Worm (Caenorhabditis elegans) whole organism, L3 larva: ENCODE results near the gene trpp-3.

ENCODE experiments used
- R02D3.7 ChIP-seq: fragments of 150-350 bp; optimal IDR thresholded peaks from 2 replicates; lab custom pipeline; 2014; ENCODE audit warnings: missing biosample characterization, missing genetic modification characterization
- ZK546.5 ChIP-seq: sonication (generic microtip); optimal IDR thresholded peaks from 2 replicates; lab custom pipeline; 2017; ENCODE audit warnings: missing biosample characterization, missing genetic modification characterization
- aly-2 ChIP-seq: fragments of 150-350 bp; optimal IDR thresholded peaks from 2 replicates; lab custom pipeline; 2014; ENCODE audit warnings: missing biosample characterization, missing genetic modification characterization
- ama-1 ChIP-seq: fragments of 150-350 bp; optimal IDR thresholded peaks from 2 replicates; lab custom pipeline; 2018
- ceh-28 ChIP-seq: fragments of 150-350 bp; optimal IDR thresholded peaks from 2 replicates; lab custom pipeline; 2014; ENCODE audit warnings: missing biosample characterization, missing genetic modification reagents, missing genetic modification characterization
- ceh-82 ChIP-seq: fragments of 150-350 bp; optimal IDR thresholded peaks from 2 replicates; lab custom pipeline; 2014; ENCODE audit warnings: missing biosample characterization, missing genetic modification characterization
- ceh-9 ChIP-seq: sonication (generic microtip); optimal IDR thresholded peaks from 2 replicates; lab custom pipeline; 2018; ENCODE audit warnings: missing biosample characterization, missing genetic modification characterization
- daf-12 ChIP-seq: fragments of 150-350 bp; optimal IDR thresholded peaks from 2 replicates; lab custom pipeline; 2014; ENCODE audit warnings: missing biosample characterization, missing genetic modification reagents, missing genetic modification characterization
- egl-27 ChIP-seq: sonication (generic microtip); optimal IDR thresholded peaks from 4 replicates; lab custom pipeline; 2017; ENCODE audit warnings: missing biosample characterization, missing genetic modification reagents, missing genetic modification characterization
- egl-5 ChIP-seq: fragments of 150-350 bp; optimal IDR thresholded peaks from 2 replicates; lab custom pipeline; 2017; ENCODE audit warnings: missing biosample characterization, missing genetic modification reagents, missing genetic modification characterization, inconsistent platforms
- elt-1 ChIP-seq: fragments of 150-350 bp; optimal IDR thresholded peaks from 2 replicates; lab custom pipeline; 2014; ENCODE audit warnings: missing biosample characterization, missing genetic modification characterization
- elt-2 ChIP-seq: sonication (generic microtip); optimal IDR thresholded peaks from 2 replicates; lab custom pipeline; 2016; ENCODE audit warnings: missing genetic modification reagents, mild to moderate bottlenecking, missing genetic modification characterization, missing compliant biosample characterization
- elt-3 ChIP-seq, 3 experiments: fragments of 150-350 bp in 1 of 3; sonication (generic microtip) in 2 of 3; optimal IDR thresholded peaks; 2 replicates in 2 of 3; 4 replicates in 1 of 3; lab custom pipeline; 2014 to 2017; ENCODE audit warnings: missing biosample characterization in 3 of 3, missing genetic modification characterization in 3 of 3
- fkh-10 ChIP-seq: sonication (generic microtip); optimal IDR thresholded peaks from 2 replicates; lab custom pipeline; 2017; ENCODE audit warnings: missing biosample characterization, missing genetic modification reagents, missing genetic modification characterization
- fkh-2 ChIP-seq: fragments of 150-350 bp; optimal IDR thresholded peaks from 2 replicates; lab custom pipeline; 2014; ENCODE audit warnings: missing biosample characterization, missing genetic modification reagents, missing genetic modification characterization
- fos-1 ChIP-seq: fragments of 150-350 bp; optimal IDR thresholded peaks from 2 replicates; lab custom pipeline; 2014; ENCODE audit warnings: missing biosample characterization, missing genetic modification characterization
- hmg-11 ChIP-seq: sonication (generic microtip); optimal IDR thresholded peaks from 2 replicates; lab custom pipeline; 2016; ENCODE audit warnings: missing genetic modification characterization, missing compliant biosample characterization
- jun-1 ChIP-seq: fragments of 150-350 bp; optimal IDR thresholded peaks from 2 replicates; lab custom pipeline; 2014; ENCODE audit warnings: missing biosample characterization, missing genetic modification reagents, missing genetic modification characterization
- lin-15B ChIP-seq: fragments of 150-350 bp; optimal IDR thresholded peaks from 2 replicates; lab custom pipeline; 2014; ENCODE audit warnings: missing biosample characterization, missing genetic modification characterization
- lin-39 ChIP-seq: fragments of 150-350 bp; optimal IDR thresholded peaks from 2 replicates; lab custom pipeline; 2018; ENCODE audit warnings: missing biosample characterization, missing genetic modification reagents, missing genetic modification characterization
- lsy-12 ChIP-seq: sonication (generic microtip); optimal IDR thresholded peaks from 2 replicates; lab custom pipeline; 2016; ENCODE audit warnings: mild to moderate bottlenecking, missing genetic modification characterization, missing compliant biosample characterization
- mdl-1 ChIP-seq: fragments of 150-350 bp; optimal IDR thresholded peaks from 2 replicates; lab custom pipeline; 2014; ENCODE audit warnings: missing biosample characterization, missing genetic modification characterization
- mml-1 ChIP-seq: fragments of 150-350 bp; sonication (generic microtip); optimal IDR thresholded peaks from 3 replicates; lab custom pipeline; 2014; ENCODE audit warnings: missing biosample characterization, missing genetic modification characterization
- nfya-1 ChIP-seq: sonication (generic microtip); optimal IDR thresholded peaks from 2 replicates; lab custom pipeline; 2017; ENCODE audit warnings: missing genetic modification characterization, mild to moderate bottlenecking, missing compliant biosample characterization, antibody characterized with exemption, moderate library complexity; ENCODE audit not compliant: insufficient read depth
- nhr-11 ChIP-seq: fragments of 150-350 bp; optimal IDR thresholded peaks from 2 replicates; lab custom pipeline; 2014; ENCODE audit warnings: missing biosample characterization, missing genetic modification characterization
- nhr-12 ChIP-seq: fragments of 150-350 bp; optimal IDR thresholded peaks from 2 replicates; lab custom pipeline; 2014; ENCODE audit warnings: missing biosample characterization, missing genetic modification characterization
- nhr-23 ChIP-seq: fragments of 150-350 bp; optimal IDR thresholded peaks from 2 replicates; lab custom pipeline; 2014; ENCODE audit warnings: missing biosample characterization, missing genetic modification reagents, missing genetic modification characterization
- nhr-237 ChIP-seq: fragments of 150-350 bp; optimal IDR thresholded peaks from 2 replicates; lab custom pipeline; 2014; ENCODE audit warnings: missing biosample characterization, missing genetic modification characterization
- nhr-25 ChIP-seq: sonication (generic microtip); optimal IDR thresholded peaks from 2 replicates; lab custom pipeline; 2017; ENCODE audit warnings: missing biosample characterization, missing genetic modification characterization
- nhr-43 ChIP-seq: sonication (generic microtip); optimal IDR thresholded peaks from 2 replicates; lab custom pipeline; 2016; ENCODE audit warnings: mild to moderate bottlenecking, missing genetic modification characterization, missing compliant biosample characterization; ENCODE audit not compliant: poor library complexity, severe bottlenecking
- nhr-67 ChIP-seq: fragments of 150-350 bp; optimal IDR thresholded peaks from 2 replicates; lab custom pipeline; 2014; ENCODE audit warnings: missing biosample characterization, missing genetic modification characterization
- nhr-76 ChIP-seq: fragments of 150-350 bp; sonication (generic microtip); optimal IDR thresholded peaks from 5 replicates; lab custom pipeline; 2014; ENCODE audit warnings: missing biosample characterization, missing genetic modification characterization
- nhr-77 ChIP-seq: fragments of 150-350 bp; optimal IDR thresholded peaks from 2 replicates; lab custom pipeline; 2014; ENCODE audit warnings: missing biosample characterization, missing genetic modification characterization
- pha-4 ChIP-seq: fragments of 150-350 bp; optimal IDR thresholded peaks from 2 replicates; lab custom pipeline; 2014; ENCODE audit warnings: missing biosample characterization, missing genetic modification reagents, missing genetic modification characterization
- pqm-1 ChIP-seq: fragments of 150-350 bp; optimal IDR thresholded peaks from 2 replicates; lab custom pipeline; 2017; ENCODE audit warnings: missing biosample characterization, missing genetic modification characterization, inconsistent platforms
- sea-2 ChIP-seq: fragments of 150-350 bp; sonication (generic microtip); optimal IDR thresholded peaks from 4 replicates; lab custom pipeline; 2014; ENCODE audit warnings: missing biosample characterization, missing genetic modification reagents, missing genetic modification characterization
- skn-1 ChIP-seq: fragments of 150-350 bp; optimal IDR thresholded peaks from 2 replicates; lab custom pipeline; 2014; ENCODE audit warnings: missing biosample characterization, missing genetic modification characterization
- snpc-4 ChIP-seq: fragments of 150-350 bp; optimal IDR thresholded peaks from 2 replicates; lab custom pipeline; 2014; ENCODE audit warnings: missing biosample characterization, missing genetic modification characterization
- unc-39 ChIP-seq: sonication (generic microtip); optimal IDR thresholded peaks from 4 replicates; lab custom pipeline; 2017; ENCODE audit warnings: missing biosample characterization, missing genetic modification characterization
- unc-62 ChIP-seq: fragments of 150-350 bp; sonication (generic microtip); optimal IDR thresholded peaks from 4 replicates; lab custom pipeline; 2014; ENCODE audit warnings: missing biosample characterization, missing genetic modification reagents, missing genetic modification characterization
- zag-1 ChIP-seq: fragments of 150-350 bp; optimal IDR thresholded peaks from 2 replicates; lab custom pipeline; 2014; ENCODE audit warnings: missing biosample characterization, missing genetic modification characterization
- ztf-4 ChIP-seq: fragments of 150-350 bp; optimal IDR thresholded peaks from 2 replicates; lab custom pipeline; 2014; ENCODE audit warnings: missing biosample characterization, missing genetic modification characterization

trpp-3 gene

ce11 chrIII:9542816-9543215 is 17.5 kb downstream of the trpp-3 start, which contains the start of gene eif-2Balpha (continued):
- TF ChIP-seq nhr-237 (tag; lab: Kevin White, UChicago) (no peak), ceh-28 (tag; lab: Kevin White, UChicago) (no peak), nhr-12 (tag; lab: Kevin White, UChicago) (no peak), mml-1 (no peak), lin-15B (tag; lab: Kevin White, UChicago) (peak; percentile 58), pqm-1 (tag; lab: Kevin White, UChicago) (no peak), ceh-9 (tag; lab: Kevin White, UChicago) (no peak), nfya-1 (peak; percentile 32), lin-39 (tag; lab: Kevin White, UChicago) (no peak), elt-1 (no peak), daf-12 (tag; lab: Kevin White, UChicago) (no peak), lsy-12 (no peak), aly-2 (tag; lab: Kevin White, UChicago) (no peak), skn-1 (tag; lab: Kevin White, UChicago) (no peak), hmg-11 (tag; lab: Kevin White, UChicago) (peak; percentile 6)

DNA sequence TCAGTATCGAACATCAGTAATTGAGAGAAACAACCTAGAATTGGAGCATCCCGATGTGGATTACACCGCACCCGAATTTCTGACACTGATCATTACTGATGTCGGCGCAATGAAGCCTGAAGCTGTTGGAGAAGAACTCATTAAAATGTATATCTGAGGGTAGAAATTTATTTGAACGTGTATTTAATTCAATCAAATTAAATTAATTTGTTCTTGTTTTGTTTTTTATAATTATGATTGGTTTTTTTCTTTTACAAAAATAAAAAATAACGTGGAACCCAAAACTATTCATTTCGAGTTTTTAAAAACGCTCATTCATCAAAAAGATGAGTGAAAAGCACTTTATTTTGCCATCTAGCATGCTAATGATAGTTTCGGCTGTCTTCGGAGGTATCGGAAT is 18.8 kb downstream of the trpp-3 start, which contains the start of gene ZK1098.9:
Gene ZK1098.9, plus strand, starts transcription at position 301 of the 400 bp plus-strand sequence.
- no peak for TF ChIP-seq nhr-11
- TF ChIP-seq ztf-4 (tag; lab: Kevin White, UChicago) = no peak
- no peak for TF ChIP-seq nhr-77 (tag; lab: Kevin White, UChicago)
- TF ChIP-seq fos-1 = no peak
- no peak for TF ChIP-seq skn-1 (tag; lab: Kevin White, UChicago)
- TF ChIP-seq lsy-12 = no peak
- TF ChIP-seq hmg-11 (tag; lab: Kevin White, UChicago) = no peak
- TF ChIP-seq daf-12 (tag; lab: Kevin White, UChicago) = no peak
- TF ChIP-seq jun-1 (tag; lab: Kevin White, UChicago) = no peak

DNA sequence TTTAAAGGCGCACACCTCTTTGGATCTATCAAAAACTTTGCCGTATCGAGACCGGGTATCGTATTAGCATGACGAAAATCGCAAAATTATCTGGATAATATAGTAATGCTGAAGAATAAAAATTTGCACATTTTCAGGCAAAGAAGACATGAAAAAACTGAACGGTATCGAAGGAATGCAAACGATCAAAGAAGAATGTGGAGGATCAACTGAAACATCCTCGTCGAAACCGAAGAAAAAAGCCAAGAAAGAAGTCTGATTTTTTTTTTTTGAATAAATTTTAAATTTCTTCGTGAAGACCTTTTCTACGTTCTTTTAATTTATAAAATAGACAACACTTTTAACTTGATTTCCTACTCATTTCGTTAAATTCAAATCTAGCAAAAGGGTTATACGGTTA is 19.5 kb downstream of the trpp-3 start, which contains the start of gene ZK1098.12:
Gene ZK1098.12, plus strand, starts transcription at position 301 of the 400 bp plus-strand sequence.
- no peak for TF ChIP-seq mml-1
- no peak for TF ChIP-seq pqm-1 (tag; lab: Kevin White, UChicago)
- TF ChIP-seq hmg-11 (tag; lab: Kevin White, UChicago) = no peak
- TF ChIP-seq ztf-4 (tag; lab: Kevin White, UChicago) = no peak
- no peak for TF ChIP-seq nhr-76
- no peak for TF ChIP-seq nhr-11
- TF ChIP-seq nhr-43 (tag; lab: Kevin White, UChicago) = no peak
- TF ChIP-seq nhr-67 (tag; lab: Kevin White, UChicago) = no peak
- TF ChIP-seq fkh-10 = no peak
- TF ChIP-seq ZK546.5 = no peak
- no peak for TF ChIP-seq zag-1 (tag; lab: Kevin White, UChicago)
- no peak for TF ChIP-seq fkh-2 (tag; lab: Kevin White, UChicago)
- no peak for TF ChIP-seq daf-12 (tag; lab: Kevin White, UChicago)
- TF ChIP-seq jun-1 (tag; lab: Kevin White, UChicago) = no peak
- TF ChIP-seq sea-2 (GFP tag; lab: Kevin White, UChicago) = no peak
- no peak for TF ChIP-seq pha-4
- TF ChIP-seq snpc-4 = no peak
- TF ChIP-seq skn-1 (tag; lab: Kevin White, UChicago) = no peak
- TF ChIP-seq, all 47 proteins: peak for 0

DNA sequence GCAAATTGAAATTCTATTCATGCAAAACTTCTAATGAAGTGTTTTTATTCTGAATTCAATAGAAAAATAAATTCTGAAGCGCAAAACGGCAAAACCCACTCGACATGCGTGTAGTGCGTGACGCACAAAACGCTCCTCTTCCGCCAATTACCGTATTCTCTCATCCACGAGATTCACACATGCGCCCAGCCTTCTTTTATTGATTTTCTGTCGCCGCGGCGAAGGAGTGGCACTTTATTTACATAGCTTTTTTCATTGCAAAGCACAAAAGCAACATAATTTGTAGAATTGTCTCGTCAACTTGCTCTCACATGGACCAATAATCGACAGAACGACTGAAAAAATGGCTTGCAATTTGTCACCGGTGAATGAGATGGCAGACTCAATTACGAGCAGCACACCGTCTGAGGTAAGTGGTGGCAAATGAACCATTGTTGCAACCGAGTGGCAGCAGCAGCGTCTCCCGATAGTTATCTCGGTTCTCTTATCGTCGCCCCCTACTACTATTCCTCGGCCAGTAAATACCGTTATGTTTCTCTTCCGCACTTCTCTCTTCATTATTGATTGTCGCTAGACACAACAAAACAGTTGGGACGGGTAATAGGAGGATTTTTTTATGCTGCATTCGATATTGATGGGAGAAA is 20.8 kb downstream of the trpp-3 start, which contains the start of gene unc-16:
Gene unc-16, plus strand, starts transcription at position 243 of the 644 bp plus-strand sequence.
- peak; percentile 56 for TF ChIP-seq nhr-25 (tag; lab: Kevin White, UChicago)
- TF ChIP-seq lsy-12 = peak; percentile 85
- TF ChIP-seq ceh-82 (tag; lab: Kevin White, UChicago) = peak; percentile 19
- peak; percentile 87 for TF ChIP-seq mdl-1 (tag; lab: Kevin White, UChicago)
- TF ChIP-seq lin-15B (tag; lab: Kevin White, UChicago) = peak; percentile 89
- TF ChIP-seq zag-1 (tag; lab: Kevin White, UChicago) = no peak
- no peak for TF ChIP-seq nhr-237 (tag; lab: Kevin White, UChicago)
- TF ChIP-seq nhr-12 (tag; lab: Kevin White, UChicago) = no peak
- TF ChIP-seq jun-1 (tag; lab: Kevin White, UChicago) = peak; percentile 27
- peak; percentile 70 for TF ChIP-seq R02D3.7 (tag; lab: Kevin White, UChicago)
- TF ChIP-seq egl-5 (tag; lab: Kevin White, UChicago) = peak; percentile 88
- TF ChIP-seq egl-27 (tag; lab: Kevin White, UChicago) = no peak
- no peak for TF ChIP-seq ceh-9 (tag; lab: Kevin White, UChicago)
- peak; percentile 87 for TF ChIP-seq mml-1
- peak; percentile 58 for TF ChIP-seq ama-1 (lab: Kevin White, UChicago)
- peak; percentile 90 for TF ChIP-seq snpc-4
- no peak for TF ChIP-seq aly-2 (tag; lab: Kevin White, UChicago)
- no peak for TF ChIP-seq fkh-2 (tag; lab: Kevin White, UChicago)
- peak; percentile 46 for TF ChIP-seq skn-1 (tag; lab: Kevin White, UChicago)
- TF ChIP-seq elt-2 (tag; lab: Kevin White, UChicago) = peak; percentile 72
- TF ChIP-seq elt-3 (tag; optimal IDR thresholded peaks at IDR 0.05; lab: Kevin White, UChicago) = no peak
- TF ChIP-seq ceh-28 (tag; lab: Kevin White, UChicago) = peak; percentile 90
- TF ChIP-seq ztf-4 (tag; lab: Kevin White, UChicago) = no peak
- TF ChIP-seq elt-1 = no peak
- TF ChIP-seq nfya-1 = peak; percentile 96
- no peak for TF ChIP-seq nhr-77 (tag; lab: Kevin White, UChicago)
- TF ChIP-seq nhr-43 (tag; lab: Kevin White, UChicago) = peak; percentile 57
- peak; percentile 70 for TF ChIP-seq unc-62 (GFP tag; lab: Kevin White, UChicago)
- TF ChIP-seq fos-1 = no peak
- TF ChIP-seq unc-39 (tag; lab: Kevin White, UChicago) = no peak
- peak; percentile 44 for TF ChIP-seq fkh-10
- peak; percentile 85 for TF ChIP-seq lin-39 (tag; lab: Kevin White, UChicago)
- peak; percentile 63 for TF ChIP-seq nhr-23 (tag; lab: Kevin White, UChicago)
